Fruit fly (Drosophila melanogaster): ENCODE measurements around the gene CG31917.

CG31917 gene

dm6 chr2L:5044892-5045619 lies 34.4 kb upstream of the CG31917 start (continued):
- TF ChIP-seq dl (GFP tag; optimal IDR thresholded peaks at IDR 0.05; ENCODE audit: insufficient read depth in 1 of 2, partially characterized antibody in 2 of 2) (no peak), OdsH (GFP tag; optimal IDR thresholded peaks at IDR 0.05) (peak; percentile 18), psq (GFP tag; optimal IDR thresholded peaks at IDR 0.05) (no peak), br (GFP tag; optimal IDR thresholded peaks at IDR 0.05) (peak; percentile 52), Dfd (GFP tag; optimal IDR thresholded peaks at IDR 0.05) (no peak), Vsx2 (GFP tag; optimal IDR thresholded peaks at IDR 0.05; ENCODE audit: partially characterized antibody) (peak; percentile 33), Hr78 (GFP tag; optimal IDR thresholded peaks at IDR 0.05) (no peak), Dif (GFP tag; optimal IDR thresholded peaks at IDR 0.05; ENCODE audit: partially characterized antibody) (no peak), lola (GFP tag; optimal IDR thresholded peaks at IDR 0.05) (no peak), tai (GFP tag; optimal IDR thresholded peaks at IDR 0.05) (no peak)

- TF ChIP-seq br (GFP tag; optimal IDR thresholded peaks at IDR 0.05) (no peak), h (GFP tag; optimal IDR thresholded peaks at IDR 0.05) (no peak), GATAd (GFP tag; optimal IDR thresholded peaks at IDR 0.05) (no peak), Abd-B (GFP tag; optimal IDR thresholded peaks at IDR 0.05) (no peak), N (GFP tag; optimal IDR thresholded peaks at IDR 0.05) (no peak), HLH106 (tag; optimal IDR thresholded peaks at IDR 0.05) (no peak), Dif (GFP tag; optimal IDR thresholded peaks at IDR 0.05; ENCODE audit: partially characterized antibody) (no peak), CrebA (GFP tag; optimal IDR thresholded peaks at IDR 0.05; ENCODE audit: borderline replicate concordance) (no peak), Hr78 (GFP tag; optimal IDR thresholded peaks at IDR 0.05) (no peak), ey (GFP tag; optimal IDR thresholded peaks at IDR 0.05) (no peak)
Measured at dm6 chr2L:5044361-5044891, 33.8 kb upstream of the CG31917 start, which contains the start of gene CG31650. Gene CG31650 (minus strand): TSS chr2L:5044712.

dm6 chr2L:5043495-5044146 lies 33.0 kb upstream of the CG31917 start:
- TF ChIP-seq Vsx2 (GFP tag; optimal IDR thresholded peaks at IDR 0.05; ENCODE audit: partially characterized antibody) = no peak
- TF ChIP-seq HLH106 (tag; optimal IDR thresholded peaks at IDR 0.05) = peak; percentile 48
- TF ChIP-seq Hnf4 (GFP tag; optimal IDR thresholded peaks at IDR 0.05) = peak; percentile 72
- TF ChIP-seq N (GFP tag; optimal IDR thresholded peaks at IDR 0.05) = no peak
- TF ChIP-seq dl (GFP tag; optimal IDR thresholded peaks at IDR 0.05; ENCODE audit: insufficient read depth in 1 of 2, partially characterized antibody in 2 of 2) = no peak
- TF ChIP-seq fru (GFP tag; optimal IDR thresholded peaks at IDR 0.05) = peak; percentile 47
- TF ChIP-seq h (GFP tag; optimal IDR thresholded peaks at IDR 0.05) = peak; percentile 54
- TF ChIP-seq CG32264 (GFP tag; optimal IDR thresholded peaks at IDR 0.05) = no peak
- no peak for TF ChIP-seq Jra (GFP tag; optimal IDR thresholded peaks at IDR 0.05)
- TF ChIP-seq foxo (GFP tag; optimal IDR thresholded peaks at IDR 0.05) = peak in 1 of 2 experiments; percentile 73
- no peak for TF ChIP-seq Dfd (GFP tag; optimal IDR thresholded peaks at IDR 0.05)
- peak; percentile 48 for TF ChIP-seq br (GFP tag; optimal IDR thresholded peaks at IDR 0.05)
- TF ChIP-seq Dif (GFP tag; optimal IDR thresholded peaks at IDR 0.05; ENCODE audit: partially characterized antibody) = no peak
- TF ChIP-seq woc (GFP tag; optimal IDR thresholded peaks at IDR 0.05) = no peak
- peak; percentile 49 for TF ChIP-seq psq (GFP tag; optimal IDR thresholded peaks at IDR 0.05)
- peak; percentile 55 for TF ChIP-seq rgr (GFP tag; optimal IDR thresholded peaks at IDR 0.05)
- TF ChIP-seq OdsH (GFP tag; optimal IDR thresholded peaks at IDR 0.05) = peak; percentile 46
- TF ChIP-seq Rel (GFP tag; optimal IDR thresholded peaks at IDR 0.05) = no peak
- peak; percentile 16 for TF ChIP-seq Rel (tag; optimal IDR thresholded peaks at IDR 0.05)
- TF ChIP-seq ey (GFP tag; optimal IDR thresholded peaks at IDR 0.05) = peak; percentile 51
- no peak for TF ChIP-seq Mio (GFP tag; optimal IDR thresholded peaks at IDR 0.05)
- peak; percentile 20 for TF ChIP-seq dmrt93B (GFP tag; optimal IDR thresholded peaks at IDR 0.05)
- TF ChIP-seq usp (GFP tag; optimal IDR thresholded peaks at IDR 0.05) = no peak
- TF ChIP-seq Sp1 (GFP tag; optimal IDR thresholded peaks at IDR 0.05) = peak; percentile 28
- TF ChIP-seq brk (GFP tag; optimal IDR thresholded peaks at IDR 0.05) = no peak

- TF ChIP-seq GATAd (GFP tag; optimal IDR thresholded peaks at IDR 0.05) = no peak
- peak; percentile 48 for TF ChIP-seq HLH106 (tag; optimal IDR thresholded peaks at IDR 0.05)
- TF ChIP-seq lola (GFP tag; optimal IDR thresholded peaks at IDR 0.05) = no peak
- TF ChIP-seq jim (GFP tag; optimal IDR thresholded peaks at IDR 0.05) = no peak
- peak; percentile 74 for TF ChIP-seq rgr (GFP tag; optimal IDR thresholded peaks at IDR 0.05)
- peak; percentile 31 for TF ChIP-seq Jra (GFP tag; optimal IDR thresholded peaks at IDR 0.05)
- peak; percentile 51 for TF ChIP-seq h (GFP tag; optimal IDR thresholded peaks at IDR 0.05)
- no peak for TF ChIP-seq Dif (GFP tag; optimal IDR thresholded peaks at IDR 0.05; ENCODE audit: partially characterized antibody)
- TF ChIP-seq fru (GFP tag; optimal IDR thresholded peaks at IDR 0.05) = peak; percentile 50
- no peak for TF ChIP-seq tai (GFP tag; optimal IDR thresholded peaks at IDR 0.05)
- TF ChIP-seq usp (GFP tag; optimal IDR thresholded peaks at IDR 0.05) = no peak
- TF ChIP-seq CG32264 (GFP tag; optimal IDR thresholded peaks at IDR 0.05) = no peak
- TF ChIP-seq CrebA (GFP tag; optimal IDR thresholded peaks at IDR 0.05; ENCODE audit: borderline replicate concordance) = no peak
- TF ChIP-seq Abd-B (GFP tag; optimal IDR thresholded peaks at IDR 0.05) = no peak
- peak; percentile 52 for TF ChIP-seq Sp1 (GFP tag; optimal IDR thresholded peaks at IDR 0.05)
- TF ChIP-seq Hr83 (GFP tag; optimal IDR thresholded peaks at IDR 0.05; ENCODE audit: poor library complexity, severe bottlenecking) = peak; percentile 85
- TF ChIP-seq dsf (GFP tag; optimal IDR thresholded peaks at IDR 0.05; ENCODE audit: borderline replicate concordance) = no peak
- no peak for TF ChIP-seq Vsx2 (GFP tag; optimal IDR thresholded peaks at IDR 0.05; ENCODE audit: partially characterized antibody)
- no peak for TF ChIP-seq dl (GFP tag; optimal IDR thresholded peaks at IDR 0.05; ENCODE audit: insufficient read depth in 1 of 2, partially characterized antibody in 2 of 2)
- no peak for TF ChIP-seq Myc (optimal IDR thresholded peaks at IDR 0.05)
- no peak for TF ChIP-seq pan (optimal IDR thresholded peaks at IDR 0.05)
- TF ChIP-seq Hr78 (GFP tag; optimal IDR thresholded peaks at IDR 0.05) = no peak
- TF ChIP-seq CG9705 (GFP tag; optimal IDR thresholded peaks at IDR 0.05) = peak; percentile 52
- TF ChIP-seq N (GFP tag; optimal IDR thresholded peaks at IDR 0.05) = no peak
- no peak for TF ChIP-seq Hnf4 (GFP tag; optimal IDR thresholded peaks at IDR 0.05)
- peak; percentile 5 for TF ChIP-seq dmrt93B (GFP tag; optimal IDR thresholded peaks at IDR 0.05)
Measured at dm6 chr2L:5043043-5043442, 32.4 kb upstream of the CG31917 start, which contains the start of the genes CG33995, CG44000 and CG44001. Gene CG33995 (plus strand): TSS chr2L:5043270. Gene CG44000 (plus strand): TSS chr2L:5043270. Gene CG44001 (plus strand): TSS chr2L:5043270.

Data from whole organism, wandering third instar larva.